Worm (Caenorhabditis elegans): Measurements from ENCODE around the gene C37E2.3.

DNA sequence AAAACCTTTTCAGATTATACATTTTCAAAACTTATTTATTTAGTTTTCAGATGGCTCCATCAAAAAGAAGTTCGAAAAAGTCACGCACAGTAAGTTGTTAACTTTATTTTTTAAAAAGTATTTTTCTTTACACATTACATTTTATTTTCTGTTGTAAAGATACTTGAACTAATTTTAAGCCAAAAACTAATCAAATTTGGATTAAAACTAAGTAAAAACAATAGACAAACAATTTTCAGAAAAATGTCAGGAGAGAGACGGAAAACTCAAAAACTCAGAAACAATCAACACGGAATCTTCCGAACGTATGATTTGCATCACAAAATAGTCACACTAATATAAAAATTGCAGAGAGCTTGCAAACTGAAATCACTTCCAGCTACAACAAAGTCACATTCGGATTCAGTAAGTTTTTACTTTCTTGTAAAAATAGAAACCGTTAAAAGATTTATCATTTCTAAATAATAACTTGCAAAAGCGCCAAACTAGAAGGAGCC, 38.3 kb upstream of the C37E2.3 start, which contains the start of gene ceh-89:
- TF ChIP-seq snu-23 (GFP tag; optimal IDR thresholded peaks at IDR 0.05) (no peak), efl-3 (GFP tag; optimal IDR thresholded peaks at IDR 0.05) (no peak), zag-1 (tag; optimal IDR thresholded peaks at IDR 0.05) (no peak), ama-1 (optimal IDR thresholded peaks at IDR 0.05) (no peak), isw-1 (GFP tag; IDR thresholded peaks at IDR 0.05) (no peak)

Measured in whole organism, L1 larva.